Fruit fly (Drosophila melanogaster) whole organism, embryonic: ENCODE results near the gene kek6.

Experiments
- Aef1 ChIP-seq: fragments of 200-800 bp; sonication (Bioruptor generic); IDR thresholded peaks from 3 replicates; pipeline ENCODE4 v1.3.6; 2022; ENCODE audit warnings: missing biosample characterization, missing genetic modification characterization
- Bdp1 ChIP-seq: fragments of 200-800 bp; sonication (Bioruptor generic); optimal IDR thresholded peaks from 3 replicates; lab custom pipeline; 2016; ENCODE audit warnings: missing biosample characterization, missing genetic modification characterization
- CG10274 ChIP-seq: fragments of 200-800 bp; sonication (Bioruptor generic); optimal IDR thresholded peaks from 3 replicates; lab custom pipeline; 2017; ENCODE audit warnings: missing biosample characterization, mild to moderate bottlenecking, missing genetic modification characterization
- CG10959 ChIP-seq: fragments of 200-800 bp; sonication (Bioruptor generic); IDR thresholded peaks from 2 replicates; pipeline ENCODE4 v1.3.6; 2022; ENCODE audit warnings: missing biosample characterization, missing genetic modification characterization
- CG12942 ChIP-seq: fragments of 200-800 bp; sonication (Bioruptor generic); optimal IDR thresholded peaks from 3 replicates; lab custom pipeline; 2016; ENCODE audit warnings: missing biosample characterization, missing genetic modification characterization
- CG13287 ChIP-seq: fragments of 200-800 bp; sonication (Bioruptor generic); IDR thresholded peaks from 2 replicates; pipeline ENCODE4 v1.3.6; 2022; ENCODE audit warnings: missing biosample characterization, missing genetic modification characterization; ENCODE audit not compliant: partially characterized antibody
- CG13296 ChIP-seq: fragments of 200-800 bp; sonication (Bioruptor generic); optimal IDR thresholded peaks from 3 replicates; lab custom pipeline; 2018; ENCODE audit warnings: missing biosample characterization, mild to moderate bottlenecking, missing genetic modification characterization
- CG1647 ChIP-seq: fragments of 200-800 bp; sonication (Bioruptor generic); optimal IDR thresholded peaks from 3 replicates; lab custom pipeline; 2016; ENCODE audit warnings: missing biosample characterization, missing genetic modification characterization
- CG16863 ChIP-seq: fragments of 200-800 bp; sonication (Bioruptor generic); optimal IDR thresholded peaks from 3 replicates; lab custom pipeline; 2016; ENCODE audit warnings: missing biosample characterization, missing genetic modification characterization
- CG17829 ChIP-seq: fragments of 200-800 bp; optimal IDR thresholded peaks from 2 replicates; lab custom pipeline; 2019; ENCODE audit warnings: missing biosample characterization, mild to moderate bottlenecking, missing genetic modification characterization, moderate library complexity
- CG1792 ChIP-seq: fragments of 200-800 bp; sonication (Bioruptor generic); optimal IDR thresholded peaks from 2 replicates; lab custom pipeline; 2016; ENCODE audit warnings: missing biosample characterization, missing genetic modification characterization
- CG18262 ChIP-seq: fragments of 200-800 bp; optimal IDR thresholded peaks from 3 replicates; lab custom pipeline; 2019; ENCODE audit warnings: missing biosample characterization, mild to moderate bottlenecking, missing genetic modification characterization, moderate library complexity
- CG2116 ChIP-seq: fragments of 200-800 bp; sonication (Bioruptor generic); optimal IDR thresholded peaks from 3 replicates; lab custom pipeline; 2018; ENCODE audit warnings: missing biosample characterization, mild to moderate bottlenecking, missing genetic modification characterization
- CG2202 ChIP-seq: fragments of 200-800 bp; sonication (Bioruptor generic); optimal IDR thresholded peaks from 2 replicates; lab custom pipeline; 2018; ENCODE audit warnings: missing biosample characterization, mild to moderate bottlenecking, missing genetic modification characterization
- CG2875 ChIP-seq: fragments of 200-800 bp; sonication (Bioruptor generic); optimal IDR thresholded peaks from 2 replicates; lab custom pipeline; 2017; ENCODE audit warnings: missing biosample characterization, mild to moderate bottlenecking, missing genetic modification characterization, missing genetic modification reagents
- CG33557 ChIP-seq: fragments of 200-800 bp; sonication (Bioruptor generic); optimal IDR thresholded peaks from 2 replicates; lab custom pipeline; 2019; ENCODE audit warnings: missing biosample characterization, mild to moderate bottlenecking, missing genetic modification characterization, moderate library complexity
- CG34224 ChIP-seq: fragments of 200-800 bp; sonication (Bioruptor generic); IDR thresholded peaks from 3 replicates; pipeline ENCODE4 v1.3.6; 2022; ENCODE audit warnings: missing biosample characterization, missing genetic modification characterization; ENCODE audit not compliant: partially characterized antibody
- CG34422 ChIP-seq: fragments of 200-800 bp; sonication (Bioruptor generic); IDR thresholded peaks from 3 replicates; pipeline ENCODE4 v1.3.6; 2022; ENCODE audit warnings: missing biosample characterization, missing genetic modification characterization
- CG4282 ChIP-seq: fragments of 200-800 bp; sonication (Bioruptor generic); optimal IDR thresholded peaks from 2 replicates; lab custom pipeline; 2016; ENCODE audit warnings: missing biosample characterization, missing genetic modification characterization
- CG7357 ChIP-seq: fragments of 200-800 bp; sonication (Bioruptor generic); IDR thresholded peaks from 3 replicates; pipeline ENCODE4 v1.3.6; 2022; ENCODE audit warnings: missing biosample characterization, missing genetic modification characterization
- CG7786 ChIP-seq: fragments of 200-800 bp; sonication (Bioruptor generic); optimal IDR thresholded peaks from 2 replicates; lab custom pipeline; 2016; ENCODE audit warnings: missing biosample characterization, missing genetic modification characterization
- CG9727 ChIP-seq: fragments of 200-800 bp; sonication (Bioruptor generic); optimal IDR thresholded peaks from 3 replicates; lab custom pipeline; 2017; ENCODE audit warnings: missing biosample characterization, mild to moderate bottlenecking, missing genetic modification characterization
- Camta ChIP-seq: fragments of 200-800 bp; sonication (Bioruptor generic); optimal IDR thresholded peaks from 2 replicates; lab custom pipeline; 2016; ENCODE audit warnings: missing biosample characterization, missing genetic modification characterization
- CkIIα-i1 ChIP-seq: fragments of 200-800 bp; sonication (Bioruptor generic); IDR thresholded peaks from 2 replicates; pipeline ENCODE4 v1.3.6; 2022; ENCODE audit warnings: missing biosample characterization, missing genetic modification characterization
- D ChIP-seq, 2 experiments: fragments of 200-800 bp in 1 of 2; fragments of >200 bp in 1 of 2; sonication (Bioruptor generic) in 1 of 2; optimal IDR thresholded peaks; 2 replicates in 1 of 2; 3 replicates in 1 of 2; lab custom pipeline; 2017; ENCODE audit warnings: mild to moderate bottlenecking in 1 of 2, missing biosample characterization in 1 of 2, missing genetic modification characterization in 1 of 2, missing genetic modification reagents in 1 of 2
- H15 ChIP-seq: fragments of 200-800 bp; sonication (Bioruptor generic); IDR thresholded peaks from 3 replicates; pipeline ENCODE4 v1.3.6; 2022; ENCODE audit warnings: missing biosample characterization, missing genetic modification characterization
- HLH54F ChIP-seq: fragments of 200-800 bp; sonication (Bioruptor generic); optimal IDR thresholded peaks from 3 replicates; lab custom pipeline; 2016; ENCODE audit warnings: missing biosample characterization, missing genetic modification characterization
- MBD-R2 ChIP-seq: fragments of 200-800 bp; sonication (Bioruptor generic); IDR thresholded peaks from 2 replicates; pipeline ENCODE4 v1.3.6; 2022; ENCODE audit warnings: missing biosample characterization, missing genetic modification characterization
- Oaz ChIP-seq: fragments of 200-800 bp; sonication (Bioruptor generic); IDR thresholded peaks from 2 replicates; pipeline ENCODE4 v1.3.6; 2022; ENCODE audit warnings: missing biosample characterization, missing genetic modification characterization
- PHDP ChIP-seq: fragments of 200-800 bp; sonication (Bioruptor generic); optimal IDR thresholded peaks from 3 replicates; lab custom pipeline; 2018; ENCODE audit warnings: missing biosample characterization, mild to moderate bottlenecking, missing genetic modification characterization, moderate library complexity
- Pdp1 ChIP-seq, 2 experiments: fragments of 200-800 bp; sonication (Bioruptor generic); optimal IDR thresholded peaks; 3 replicates each; lab custom pipeline; 2016; ENCODE audit warnings: missing biosample characterization in 2 of 2, missing genetic modification characterization in 2 of 2, mild to moderate bottlenecking in 1 of 2, moderate library complexity in 1 of 2
- Sin3A ChIP-seq: fragments of >200 bp; optimal IDR thresholded peaks from 2 replicates; lab custom pipeline; 2018
- TFAM ChIP-seq: fragments of 200-800 bp; sonication (Bioruptor generic); optimal IDR thresholded peaks from 2 replicates; lab custom pipeline; 2017; ENCODE audit warnings: missing biosample characterization, missing genetic modification characterization, inconsistent platforms
- bbx ChIP-seq: fragments of 200-800 bp; sonication (Bioruptor generic); IDR thresholded peaks from 2 replicates; pipeline ENCODE4 v1.3.6; 2022; ENCODE audit warnings: missing biosample characterization, missing genetic modification characterization; ENCODE audit not compliant: partially characterized antibody
- crp ChIP-seq, 2 experiments: fragments of 200-800 bp; sonication (Bioruptor generic); optimal IDR thresholded peaks; 2 replicates in 1 of 2; 3 replicates in 1 of 2; lab custom pipeline; 2017; ENCODE audit warnings: missing biosample characterization in 2 of 2, missing genetic modification characterization in 2 of 2, mild to moderate bottlenecking in 1 of 2, moderate library complexity in 1 of 2
- cwo ChIP-seq: fragments of 200-800 bp; sonication (Bioruptor generic); optimal IDR thresholded peaks from 3 replicates; lab custom pipeline; 2017; ENCODE audit warnings: missing biosample characterization, missing genetic modification characterization, mild to moderate bottlenecking, moderate library complexity, missing genetic modification reagents
- danr ChIP-seq: fragments of 200-800 bp; sonication (Bioruptor generic); IDR thresholded peaks from 2 replicates; pipeline ENCODE4 v1.3.6; 2022; ENCODE audit warnings: missing biosample characterization, missing genetic modification characterization
- mirr ChIP-seq: fragments of 200-800 bp; sonication (Bioruptor generic); optimal IDR thresholded peaks from 3 replicates; lab custom pipeline; 2018; ENCODE audit warnings: missing biosample characterization, mild to moderate bottlenecking, missing genetic modification characterization
- odd ChIP-seq: fragments of 200-800 bp; sonication (Bioruptor generic); optimal IDR thresholded peaks from 2 replicates; lab custom pipeline; 2017; ENCODE audit warnings: missing biosample characterization, mild to moderate bottlenecking, missing genetic modification characterization
- org-1 ChIP-seq: fragments of 200-800 bp; sonication (Bioruptor generic); optimal IDR thresholded peaks from 2 replicates; lab custom pipeline; 2017; ENCODE audit warnings: missing biosample characterization, missing genetic modification characterization
- pan ChIP-seq, 4 experiments: fragments of >200 bp in 3 of 4; fragments of 200-800 bp in 1 of 4; sonication (Bioruptor generic) in 1 of 4; optimal IDR thresholded peaks in 3 of 4; IDR thresholded peaks in 1 of 4; 2 replicates each; pipeline versions ENCODE4 v1.3.6 to Lab custom; 2017 to 2022; ENCODE audit warnings: missing biosample characterization in 2 of 4, missing genetic modification characterization in 2 of 4, mixed read lengths in 1 of 4
- pb ChIP-seq: fragments of 200-800 bp; sonication (Bioruptor generic); optimal IDR thresholded peaks from 3 replicates; lab custom pipeline; 2016; ENCODE audit warnings: missing biosample characterization, missing genetic modification characterization
- pfk ChIP-seq: fragments of 200-800 bp; sonication (Bioruptor generic); optimal IDR thresholded peaks from 2 replicates; lab custom pipeline; 2018; ENCODE audit warnings: missing biosample characterization, mild to moderate bottlenecking, missing genetic modification characterization, moderate library complexity
- sd ChIP-seq: fragments of 200-800 bp; sonication (Bioruptor generic); optimal IDR thresholded peaks from 3 replicates; lab custom pipeline; 2018; ENCODE audit warnings: missing biosample characterization, mild to moderate bottlenecking, missing genetic modification characterization, moderate library complexity
- sens ChIP-seq: fragments of 200-800 bp; sonication (Bioruptor generic); peaks from one replicate; lab custom pipeline; 2016; ENCODE audit warnings: missing biosample characterization, missing genetic modification characterization
- sim ChIP-seq: fragments of 200-800 bp; sonication (Bioruptor generic); IDR thresholded peaks from 2 replicates; pipeline ENCODE4 v1.3.6; 2022; ENCODE audit warnings: missing biosample characterization, missing genetic modification characterization
- slou ChIP-seq: fragments of 200-800 bp; sonication (Bioruptor generic); optimal IDR thresholded peaks from 3 replicates; lab custom pipeline; 2016; ENCODE audit warnings: missing biosample characterization, missing genetic modification characterization
- tap ChIP-seq: fragments of 200-800 bp; optimal IDR thresholded peaks from 3 replicates; lab custom pipeline; 2019; ENCODE audit warnings: missing biosample characterization, mild to moderate bottlenecking, missing genetic modification characterization, moderate library complexity
- tll ChIP-seq, 2 experiments: fragments of 200-800 bp in 1 of 2; fragments of >200 bp in 1 of 2; sonication (Bioruptor generic) in 1 of 2; optimal IDR thresholded peaks; 2 replicates each; lab custom pipeline; 2017 to 2019; ENCODE audit warnings: missing biosample characterization in 2 of 2, missing genetic modification characterization in 2 of 2, mild to moderate bottlenecking in 1 of 2, moderate library complexity in 1 of 2
- vvl ChIP-seq: fragments of 200-800 bp; sonication (Bioruptor generic); IDR thresholded peaks from 2 replicates; pipeline ENCODE4 v1.3.6; 2022; ENCODE audit warnings: missing biosample characterization, missing genetic modification characterization

kek6 gene

DNA sequence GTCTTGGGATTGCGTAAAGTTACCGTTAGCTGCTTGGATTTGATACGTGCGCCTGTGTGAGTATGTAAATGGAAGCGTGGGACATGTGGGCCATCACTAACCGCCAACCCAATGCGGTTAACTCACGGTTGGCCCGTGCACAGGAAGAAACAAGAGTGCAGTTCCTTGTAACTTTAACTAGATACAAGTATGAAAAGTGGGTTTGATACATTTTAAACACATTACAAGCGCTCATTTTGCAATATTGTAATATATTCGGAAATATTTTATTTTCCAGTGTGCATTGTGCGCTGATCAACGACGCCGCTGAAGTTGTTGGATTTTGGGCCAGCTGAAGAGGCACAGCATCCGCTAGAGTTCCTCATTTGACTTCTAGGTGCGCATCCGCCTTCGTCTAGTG lies 65.8 kb downstream of the kek6 start (continued):
- no peak for TF ChIP-seq tap (tag; lab: Kevin White, UChicago)
- no peak for TF ChIP-seq Aef1 (GFP tag; lab: Robert Waterston, UW)
- peak; percentile 47 for TF ChIP-seq CG16863 (GFP tag; lab: Kevin White, UChicago)
- peak in 1 of 2 experiments; percentile 31 for TF ChIP-seq Pdp1 (GFP tag; optimal IDR thresholded peaks at IDR 0.05; lab: Kevin White, UChicago)
- no peak for TF ChIP-seq CG10274
- TF ChIP-seq CG13296 (GFP tag; lab: Kevin White, UChicago), result no peak
- TF ChIP-seq CG9727 (GFP tag; lab: Kevin White, UChicago), result no peak
- no peak for TF ChIP-seq mirr (GFP tag; lab: Kevin White, UChicago)
- no peak for TF ChIP-seq crp (GFP tag; optimal IDR thresholded peaks at IDR 0.05; lab: Kevin White, UChicago)
- TF ChIP-seq danr (GFP tag; lab: Robert Waterston, UW), result no peak
- peak; percentile 5 for TF ChIP-seq CG12942 (GFP tag; lab: Kevin White, UChicago)
- TF ChIP-seq HLH54F (GFP tag; lab: Kevin White, UChicago), result no peak
- no peak for TF ChIP-seq MBD-R2 (GFP tag; lab: Robert Waterston, UW)
- peak; percentile 31 for TF ChIP-seq PHDP (tag; lab: Kevin White, UChicago)
- TF ChIP-seq CG34224 (GFP tag; lab: Robert Waterston, UW), result no peak
- TF ChIP-seq pb, result no peak
- TF ChIP-seq CG4282 (GFP tag; lab: Kevin White, UChicago), result no peak
- TF ChIP-seq Sin3A (lab: Kevin White, UChicago), result no peak
- peak; percentile 68 for TF ChIP-seq sd
- TF ChIP-seq CG33557, result no peak
- TF ChIP-seq pan (optimal IDR thresholded peaks at IDR 0.05; lab: Kevin White, UChicago), result no peak
- peak in 1 of 2 experiments; percentile 34 for TF ChIP-seq pan (GFP tag; optimal IDR thresholded peaks at IDR 0.05 in 1 of 2, IDR thresholded peaks at IDR 0.05 in 1 of 2)
- peak; percentile 46 for TF ChIP-seq CG2202 (tag; lab: Kevin White, UChicago)
- peak; percentile 26; the same call in 1 of the 2 replicates for TF ChIP-seq CG10959
- 0 out of 2 replicates have a peak, but pooled peaks have one; percentile 21 for TF ChIP-seq bbx
- no peak for TF ChIP-seq H15 (GFP tag; lab: Robert Waterston, UW)
- no peak for TF ChIP-seq cwo
- no peak for TF ChIP-seq CG7786 (GFP tag; lab: Kevin White, UChicago)
- TF ChIP-seq D (optimal IDR thresholded peaks at IDR 0.05; lab: Kevin White, UChicago), result no peak
- no peak for TF ChIP-seq D (GFP tag; optimal IDR thresholded peaks at IDR 0.05; lab: Kevin White, UChicago)
- peak; percentile 5 for TF ChIP-seq Bdp1 (GFP tag; lab: Kevin White, UChicago)
- TF ChIP-seq slou, result no peak
- no peak for TF ChIP-seq sim (GFP tag; lab: Robert Waterston, UW)
- peak; percentile 86 for TF ChIP-seq sens
- TF ChIP-seq odd (GFP tag; lab: Kevin White, UChicago), result no peak
- TF ChIP-seq CG34422 (GFP tag; lab: Robert Waterston, UW), result 0 out of 3 replicates have a peak, but pooled peaks have one; percentile 31
- no peak for TF ChIP-seq Camta (GFP tag; lab: Kevin White, UChicago)
- TF ChIP-seq CG2875 (GFP tag; lab: Kevin White, UChicago), result peak; percentile 64
- TF ChIP-seq CG13287 (GFP tag; lab: Robert Waterston, UW), result no peak
- peak; percentile 48 for TF ChIP-seq CG18262 (tag; lab: Kevin White, UChicago)
- peak; percentile 69 for TF ChIP-seq vvl (GFP tag; lab: Robert Waterston, UW)
- TF ChIP-seq org-1 (GFP tag; lab: Kevin White, UChicago), result no peak
- peak; percentile 55 for TF ChIP-seq CG17829 (tag; lab: Kevin White, UChicago)
- TF ChIP-seq CG7357, result no peak
- TF ChIP-seq pfk, result no peak
- no peak for TF ChIP-seq CG1647 (GFP tag; lab: Kevin White, UChicago)
- TF ChIP-seq CG2116 (GFP tag; lab: Kevin White, UChicago), result no peak
- no peak for TF ChIP-seq CkIIα-i1 (GFP tag; lab: Robert Waterston, UW)
- no peak for TF ChIP-seq Oaz (GFP tag; lab: Robert Waterston, UW)
- TF ChIP-seq TFAM, result no peak
- TF ChIP-seq CG1792 (GFP tag; lab: Kevin White, UChicago), result peak; percentile 4
- TF ChIP-seq tll (GFP tag; optimal IDR thresholded peaks at IDR 0.05; lab: Kevin White, UChicago), result no peak
